Worm (Caenorhabditis elegans) whole organism, L2 larva: ENCODE measurements around the gene K08F4.5.

Experiments used
- elt-3 ChIP-seq: sonication (generic microtip); optimal IDR thresholded peaks from 2 replicates; lab custom pipeline; 2017; ENCODE audit warnings: missing biosample characterization, missing genetic modification characterization
- nhr-77 ChIP-seq: fragments of 150-350 bp; optimal IDR thresholded peaks from 2 replicates; lab custom pipeline; 2014; ENCODE audit warnings: missing biosample characterization, missing genetic modification characterization
- zag-1 ChIP-seq: fragments of 150-350 bp; optimal IDR thresholded peaks from 2 replicates; lab custom pipeline; 2014; ENCODE audit warnings: missing biosample characterization, missing genetic modification characterization
- ztf-11 ChIP-seq: sonication (generic microtip); optimal IDR thresholded peaks from 2 replicates; lab custom pipeline; 2017; ENCODE audit warnings: missing biosample characterization, missing genetic modification characterization

ce11 chrIV:10153479-10153878 lies 17.8 kb upstream of the K08F4.5 start:
- no peak for TF ChIP-seq elt-3
- TF ChIP-seq ztf-11 (tag; lab: Kevin White, UChicago), result no peak
- no peak for TF ChIP-seq nhr-77 (tag; lab: Kevin White, UChicago)
- TF ChIP-seq zag-1, result no peak
